Worm (Caenorhabditis elegans): ENCODE measurements around the gene btb-19.

ce11 chrII:14523070-14523572, 1.2 kb upstream of the btb-19 start, which contains the start of gene btb-20:
- TF ChIP-seq ztf-4 (tag; optimal IDR thresholded peaks at IDR 0.05) (no peak), unc-62 (GFP tag; optimal IDR thresholded peaks at IDR 0.05) (no peak), R02D3.7 (tag; optimal IDR thresholded peaks at IDR 0.05) (no peak)
